Worm (Caenorhabditis elegans): ENCODE data around the gene mpz-6.

DNA sequence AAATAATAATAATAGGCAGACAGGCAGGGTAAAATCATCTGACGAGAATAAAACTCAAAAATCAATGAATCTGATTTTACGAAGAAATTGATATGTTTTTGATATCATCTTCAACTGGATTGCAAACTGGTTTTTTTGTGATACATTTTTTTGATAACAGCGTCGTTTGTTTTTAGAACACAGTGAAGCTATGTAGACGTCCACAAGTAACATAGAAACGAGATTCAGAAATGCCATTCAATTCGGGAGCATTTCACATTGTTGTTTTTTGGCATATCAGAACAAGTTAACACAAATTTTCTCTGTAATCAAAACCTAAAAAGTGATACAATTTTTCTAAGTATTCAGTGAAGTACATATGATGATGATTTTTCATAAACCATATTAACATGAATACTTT, 31.3 kb upstream of the mpz-6 start, which contains the start of gene chil-13:
- TF ChIP-seq nhr-25 (tag; optimal IDR thresholded peaks at IDR 0.05) (no peak), F13H6.1 (tag; optimal IDR thresholded peaks at IDR 0.05) (no peak), lin-39 (tag; optimal IDR thresholded peaks at IDR 0.05) (no peak), mbf-1 (tag; optimal IDR thresholded peaks at IDR 0.05) (no peak), unc-62 (GFP tag; optimal IDR thresholded peaks at IDR 0.05) (no peak), alr-1 (tag; optimal IDR thresholded peaks at IDR 0.05) (no peak), nhr-77 (tag; optimal IDR thresholded peaks at IDR 0.05) (no peak), ama-1 (optimal IDR thresholded peaks at IDR 0.05) (no peak), egl-27 (tag; optimal IDR thresholded peaks at IDR 0.05) (no peak)
